Worm (Caenorhabditis elegans) whole organism, L1 larva: ENCODE results near the gene scc-2.

Experiments
- aha-1 ChIP-seq: fragments of 150-350 bp; optimal IDR thresholded peaks from 2 replicates; lab custom pipeline; 2014; ENCODE audit warnings: missing biosample characterization, missing genetic modification characterization
- elt-3 ChIP-seq, 6 experiments: fragments of 150-350 bp in 1 of 6; sonication (generic microtip); optimal IDR thresholded peaks; 2 replicates each; lab custom pipeline; 2017 to 2018; ENCODE audit warnings: missing biosample characterization in 6 of 6, missing genetic modification characterization in 6 of 6, inconsistent platforms in 1 of 6
- grh-1 ChIP-seq: fragments of 200-800 bp; sonication (Bioruptor generic); IDR thresholded peaks from 2 replicates; pipeline ENCODE4 v1.3.6; 2022; ENCODE audit warnings: missing genetic modification reagents, missing genetic modification characterization, missing compliant biosample characterization
- lin-13 ChIP-seq: fragments of 150-350 bp; optimal IDR thresholded peaks from 2 replicates; lab custom pipeline; 2014; ENCODE audit warnings: missing biosample characterization, missing genetic modification reagents, missing genetic modification characterization
- mdl-1 ChIP-seq, 2 experiments: fragments of 150-350 bp; optimal IDR thresholded peaks; 2 replicates each; lab custom pipeline; 2014 to 2017; ENCODE audit warnings: missing biosample characterization in 2 of 2, missing genetic modification characterization in 2 of 2, inconsistent platforms in 1 of 2
- pag-3 ChIP-seq: sonication (generic microtip); optimal IDR thresholded peaks from 2 replicates; lab custom pipeline; 2017; ENCODE audit warnings: missing genetic modification characterization, mild to moderate bottlenecking, missing compliant biosample characterization, antibody characterized with exemption, borderline replicate concordance; ENCODE audit not compliant: insufficient read depth
- snpc-4 ChIP-seq: fragments of 150-350 bp; optimal IDR thresholded peaks from 2 replicates; lab custom pipeline; 2014; ENCODE audit warnings: missing biosample characterization, missing genetic modification characterization
- sox-4 ChIP-seq: sonication (generic microtip); optimal IDR thresholded peaks from 2 replicates; lab custom pipeline; 2016; ENCODE audit warnings: missing genetic modification characterization, missing compliant biosample characterization
- tbx-2 ChIP-seq: sonication (generic microtip); optimal IDR thresholded peaks from 2 replicates; lab custom pipeline; 2016; ENCODE audit warnings: missing genetic modification characterization, missing compliant biosample characterization
- unc-62 ChIP-seq: fragments of 150-350 bp; optimal IDR thresholded peaks from 2 replicates; lab custom pipeline; 2014; ENCODE audit warnings: missing biosample characterization, missing genetic modification reagents, missing genetic modification characterization
- zag-1 ChIP-seq: fragments of 150-350 bp; optimal IDR thresholded peaks from 2 replicates; lab custom pipeline; 2014; ENCODE audit warnings: missing biosample characterization, missing genetic modification characterization

DNA sequence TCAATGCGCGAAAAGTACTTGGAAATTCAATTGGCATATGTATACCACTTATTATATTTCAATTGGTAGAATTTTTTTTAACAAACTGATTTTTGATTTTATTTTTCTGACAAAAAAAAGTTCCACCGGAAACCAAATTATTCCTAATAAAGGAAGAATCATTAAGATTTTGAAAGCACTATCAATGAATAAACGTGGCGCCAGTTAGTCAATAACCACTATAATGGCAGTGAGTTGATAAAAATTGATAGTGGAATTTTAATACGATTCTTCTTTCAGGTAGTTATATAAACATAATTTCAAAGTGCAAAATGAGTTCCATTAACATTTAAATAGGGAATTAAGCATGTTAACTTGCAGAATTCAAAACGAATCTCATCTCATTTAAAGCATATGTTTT lies 42.2 kb upstream of the scc-2 start, which contains the start of gene col-69:
- no peak for TF ChIP-seq snpc-4 (tag; lab: Kevin White, UChicago)
- TF ChIP-seq pag-3: no peak
- no peak for TF ChIP-seq zag-1 (tag; lab: Kevin White, UChicago)
- no peak for TF ChIP-seq grh-1 (GFP tag; lab: Robert Waterston, UW)
- no peak for TF ChIP-seq aha-1 (tag; lab: Kevin White, UChicago)
- no peak for TF ChIP-seq tbx-2
- TF ChIP-seq mdl-1 (tag; optimal IDR thresholded peaks at IDR 0.05; lab: Kevin White, UChicago): no peak
- TF ChIP-seq unc-62 (GFP tag; lab: Kevin White, UChicago): no peak
- no peak for TF ChIP-seq lin-13
- TF ChIP-seq sox-4: no peak
- TF ChIP-seq elt-3 (tag; optimal IDR thresholded peaks at IDR 0.05; lab: Kevin White, UChicago): no peak
